Worm (Caenorhabditis elegans) whole organism, L4 larva: ENCODE data around the gene C27B7.7.

Experiments
- D1046.2 ChIP-seq: fragments of 200-800 bp; sonication (Bioruptor generic); IDR thresholded peaks from 2 replicates; pipeline ENCODE4 v1.3.6; 2022; ENCODE audit warnings: missing genetic modification characterization, missing compliant biosample characterization
- F26F4.8 ChIP-seq: fragments of 200-800 bp; sonication (Bioruptor generic); conservative IDR thresholded peaks from 2 replicates; pipeline ENCODE4 v1.3.6; 2022; ENCODE audit warnings: missing genetic modification characterization, missing compliant biosample characterization
- F44E2.7 ChIP-seq: fragments of 200-800 bp; sonication (Bioruptor generic); IDR thresholded peaks from 2 replicates; pipeline ENCODE4 v2.1.2; 2022; ENCODE audit warnings: missing genetic modification characterization, missing compliant biosample characterization
- T20F7.1 ChIP-seq: fragments of 200-800 bp; sonication (Bioruptor generic); optimal IDR thresholded peaks from 2 replicates; lab custom pipeline; 2018; ENCODE audit warnings: mild to moderate bottlenecking, missing genetic modification characterization, missing compliant biosample characterization
- T26A8.4 ChIP-seq: fragments of 200-800 bp; sonication (Bioruptor generic); IDR thresholded peaks from 2 replicates; pipeline ENCODE4 v1.3.6; 2022; ENCODE audit warnings: missing genetic modification characterization, missing compliant biosample characterization
- Y105C5A.15 ChIP-seq: fragments of 200-800 bp; sonication (Bioruptor generic); IDR thresholded peaks from 2 replicates; pipeline ENCODE4 v1.3.6; 2022; ENCODE audit warnings: missing genetic modification characterization, missing compliant biosample characterization
- Y48G9A.11 ChIP-seq: fragments of 200-800 bp; sonication (Bioruptor generic); IDR thresholded peaks from 2 replicates; pipeline ENCODE4 v1.3.6; 2022; ENCODE audit warnings: missing genetic modification reagents, missing genetic modification characterization, missing compliant biosample characterization
- Y75B8A.6 ChIP-seq: fragments of 200-800 bp; sonication (Bioruptor generic); IDR thresholded peaks from 2 replicates; pipeline ENCODE4 v1.3.6; 2022; ENCODE audit warnings: missing genetic modification reagents, missing genetic modification characterization, missing compliant biosample characterization
- ZK337.2 ChIP-seq: fragments of 200-800 bp; sonication (Bioruptor generic); IDR thresholded peaks from 2 replicates; pipeline ENCODE4 v1.3.6; 2022; ENCODE audit warnings: missing genetic modification reagents, missing genetic modification characterization, missing compliant biosample characterization
- ZK546.5 ChIP-seq, 2 experiments: sonication (generic microtip); optimal IDR thresholded peaks; 2 replicates each; lab custom pipeline; 2017; ENCODE audit warnings: missing biosample characterization in 2 of 2, missing genetic modification characterization in 2 of 2
- aha-1 ChIP-seq: fragments of 150-350 bp; peaks from one replicate; lab custom pipeline; 2014; ENCODE audit warnings: missing biosample characterization, missing genetic modification characterization
- ceh-20 ChIP-seq: fragments of 200-800 bp; sonication (Bioruptor generic); IDR thresholded peaks from 2 replicates; pipeline ENCODE4 v1.3.6; 2022; ENCODE audit warnings: missing genetic modification reagents, missing genetic modification characterization, missing compliant biosample characterization
- ceh-62 ChIP-seq: sonication (generic microtip); optimal IDR thresholded peaks from 2 replicates; lab custom pipeline; 2017; ENCODE audit warnings: missing biosample characterization, missing genetic modification characterization
- ceh-82 ChIP-seq: sonication (generic microtip); optimal IDR thresholded peaks from 2 replicates; lab custom pipeline; 2017; ENCODE audit warnings: missing biosample characterization, missing genetic modification characterization
- ces-1 ChIP-seq: fragments of 150-350 bp; sonication (generic microtip); optimal IDR thresholded peaks from 4 replicates; lab custom pipeline; 2014; ENCODE audit warnings: missing biosample characterization, missing genetic modification reagents, missing genetic modification characterization
- daf-16 ChIP-seq, 3 experiments: sonication (generic microtip); optimal IDR thresholded peaks; 2 replicates each; lab custom pipeline; 2016 to 2017; ENCODE audit warnings: missing genetic modification characterization in 3 of 3, missing genetic modification reagents in 3 of 3, mild to moderate bottlenecking in 2 of 3, missing compliant biosample characterization in 2 of 3, missing biosample characterization in 1 of 3, moderate library complexity in 1 of 3
- daf-8 ChIP-seq: fragments of 200-800 bp; sonication (Bioruptor generic); IDR thresholded peaks from 2 replicates; pipeline ENCODE4 v1.3.6; 2022; ENCODE audit warnings: missing genetic modification characterization, missing compliant biosample characterization
- dmd-9 ChIP-seq: fragments of 200-800 bp; sonication (Bioruptor generic); IDR thresholded peaks from 2 replicates; pipeline ENCODE4 v1.3.6; 2022; ENCODE audit warnings: missing genetic modification reagents, missing genetic modification characterization, missing compliant biosample characterization
- duxl-1 ChIP-seq: sonication (generic microtip); optimal IDR thresholded peaks from 2 replicates; lab custom pipeline; 2016; ENCODE audit warnings: mild to moderate bottlenecking, missing genetic modification characterization, moderate library complexity, missing compliant biosample characterization; ENCODE audit not compliant: poor library complexity
- dve-1 ChIP-seq: sonication (generic microtip); optimal IDR thresholded peaks from 2 replicates; lab custom pipeline; 2017; ENCODE audit warnings: antibody characterized with exemption, mild to moderate bottlenecking, missing genetic modification characterization, missing compliant biosample characterization; ENCODE audit not compliant: insufficient read depth
- hif-1 ChIP-seq, 2 experiments: sonication (generic microtip); optimal IDR thresholded peaks; 2 replicates each; lab custom pipeline; 2016 to 2017; ENCODE audit warnings: missing compliant biosample characterization in 2 of 2, missing genetic modification characterization in 2 of 2, missing genetic modification reagents in 2 of 2, missing genotype in 2 of 2, mild to moderate bottlenecking in 1 of 2
- hlh-11 ChIP-seq: fragments of 200-800 bp; sonication (Bioruptor generic); optimal IDR thresholded peaks from 2 replicates; lab custom pipeline; 2018; ENCODE audit warnings: mild to moderate bottlenecking, missing genetic modification characterization, missing compliant biosample characterization
- hlh-30 ChIP-seq: sonication (generic microtip); optimal IDR thresholded peaks from 2 replicates; lab custom pipeline; 2017; ENCODE audit warnings: antibody characterized with exemption, mild to moderate bottlenecking, missing genetic modification characterization, missing compliant biosample characterization; ENCODE audit not compliant: insufficient read depth
- lin-13 ChIP-seq: fragments of 150-350 bp; optimal IDR thresholded peaks from 2 replicates; lab custom pipeline; 2014; ENCODE audit warnings: missing biosample characterization, missing genetic modification reagents, missing genetic modification characterization
- lin-29 ChIP-seq: fragments of 200-800 bp; sonication (Bioruptor generic); IDR thresholded peaks from 2 replicates; pipeline ENCODE4 v1.3.6; 2022; ENCODE audit warnings: missing genetic modification reagents, missing genetic modification characterization, missing compliant biosample characterization
- lir-3 ChIP-seq: sonication (generic microtip); optimal IDR thresholded peaks from 2 replicates; lab custom pipeline; 2016; ENCODE audit warnings: mild to moderate bottlenecking, missing genetic modification characterization, missing compliant biosample characterization
- lsy-2 ChIP-seq, 2 experiments: fragments of 150-350 bp in 1 of 2; sonication (generic microtip) in 1 of 2; optimal IDR thresholded peaks; 2 replicates each; lab custom pipeline; 2014 to 2017; ENCODE audit warnings: missing biosample characterization in 2 of 2, missing genetic modification characterization in 2 of 2
- madf-9 ChIP-seq: fragments of 200-800 bp; sonication (Bioruptor generic); conservative IDR thresholded peaks from 2 replicates; pipeline ENCODE4 v1.3.6; 2022; ENCODE audit warnings: missing genetic modification reagents, missing genetic modification characterization, missing compliant biosample characterization
- mes-2 ChIP-seq: sonication (generic microtip); optimal IDR thresholded peaks from 2 replicates; lab custom pipeline; 2016; ENCODE audit warnings: missing genotype, mild to moderate bottlenecking, missing genetic modification characterization, missing compliant biosample characterization; ENCODE audit not compliant: poor library complexity, severe bottlenecking
- mxl-2 ChIP-seq: fragments of 200-800 bp; sonication (Bioruptor generic); conservative IDR thresholded peaks from 2 replicates; pipeline ENCODE4 v1.3.6; 2022; ENCODE audit warnings: missing genetic modification reagents, missing genetic modification characterization, missing compliant biosample characterization
- mxl-3 ChIP-seq: fragments of 200-800 bp; sonication (Bioruptor generic); optimal IDR thresholded peaks from 2 replicates; lab custom pipeline; 2018; ENCODE audit warnings: mild to moderate bottlenecking, missing genetic modification characterization, missing compliant biosample characterization
- nhr-41 ChIP-seq: fragments of 200-800 bp; sonication (Bioruptor generic); IDR thresholded peaks from 2 replicates; pipeline ENCODE4 v1.3.6; 2022; ENCODE audit warnings: missing genetic modification reagents, missing genetic modification characterization, missing compliant biosample characterization
- nhr-48 ChIP-seq: sonication (generic microtip); optimal IDR thresholded peaks from 2 replicates; lab custom pipeline; 2016; ENCODE audit warnings: mild to moderate bottlenecking, missing genetic modification characterization, missing compliant biosample characterization
- nhr-77 ChIP-seq: fragments of 150-350 bp; optimal IDR thresholded peaks from 2 replicates; lab custom pipeline; 2014; ENCODE audit warnings: missing biosample characterization, missing genetic modification characterization
- php-3 ChIP-seq: fragments of 200-800 bp; sonication (Bioruptor generic); IDR thresholded peaks from 2 replicates; pipeline ENCODE4 v1.3.6; 2022; ENCODE audit warnings: missing genetic modification reagents, missing genetic modification characterization, missing compliant biosample characterization
- rbr-2 ChIP-seq: sonication (generic microtip); optimal IDR thresholded peaks from 2 replicates; lab custom pipeline; 2016; ENCODE audit warnings: missing genotype, missing genetic modification characterization, missing compliant biosample characterization
- sdz-12 ChIP-seq: fragments of 200-800 bp; sonication (Bioruptor generic); optimal IDR thresholded peaks from 2 replicates; lab custom pipeline; 2018; ENCODE audit warnings: mild to moderate bottlenecking, missing genetic modification characterization, missing compliant biosample characterization
- snpc-1.2 ChIP-seq: fragments of 200-800 bp; sonication (Bioruptor generic); IDR thresholded peaks from 2 replicates; pipeline ENCODE4 v1.3.6; 2022; ENCODE audit warnings: missing genetic modification reagents, missing genetic modification characterization, missing compliant biosample characterization
- tra-1 ChIP-seq: fragments of 200-800 bp; sonication (Bioruptor generic); IDR thresholded peaks from 2 replicates; pipeline ENCODE4 v1.3.6; 2022; ENCODE audit warnings: missing genetic modification reagents, missing genetic modification characterization, missing compliant biosample characterization
- unc-39 ChIP-seq: sonication (generic microtip); optimal IDR thresholded peaks from 2 replicates; lab custom pipeline; 2017; ENCODE audit warnings: missing biosample characterization, missing genetic modification characterization
- vab-7 ChIP-seq: fragments of 200-800 bp; sonication (Bioruptor generic); IDR thresholded peaks from 2 replicates; pipeline ENCODE4 v1.3.6; 2022; ENCODE audit warnings: missing genetic modification reagents, missing genetic modification characterization, missing compliant biosample characterization
- zfp-2 ChIP-seq: sonication (generic microtip); optimal IDR thresholded peaks from 2 replicates; lab custom pipeline; 2016; ENCODE audit warnings: mild to moderate bottlenecking, missing genetic modification characterization, missing compliant biosample characterization
- zip-2 ChIP-seq: fragments of 150-350 bp; optimal IDR thresholded peaks from 2 replicates; lab custom pipeline; 2014; ENCODE audit warnings: missing biosample characterization, missing genetic modification characterization
- ztf-11 ChIP-seq: fragments of 150-350 bp; optimal IDR thresholded peaks from 2 replicates; lab custom pipeline; 2014; ENCODE audit warnings: missing biosample characterization, missing genetic modification characterization

Gene C27B7.7

DNA sequence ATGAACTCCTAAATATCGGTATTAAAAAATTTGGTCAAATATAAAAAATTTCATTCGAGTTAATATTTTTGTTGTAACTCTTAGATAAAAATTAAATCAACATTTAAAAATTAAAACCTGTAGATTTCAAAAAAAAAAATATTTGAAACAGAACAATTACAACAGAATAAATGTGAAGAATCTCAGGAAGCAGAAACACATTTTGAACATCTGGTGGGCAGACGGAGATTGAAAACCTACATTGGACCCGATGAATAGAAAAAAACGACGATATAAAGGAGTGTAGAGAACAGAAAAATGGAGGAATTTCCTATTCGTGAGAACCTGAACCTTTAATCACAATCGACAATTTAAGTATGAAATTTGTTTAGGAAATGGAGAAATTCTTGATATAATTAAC, 17.3 kb downstream of the C27B7.7 start (continued):
- TF ChIP-seq rbr-2 (no peak), tra-1 (no peak), daf-16 (GFP tag; optimal IDR thresholded peaks at IDR 0.05; lab: Kevin White, UChicago) (no peak), daf-16 (tag; optimal IDR thresholded peaks at IDR 0.05; lab: Kevin White, UChicago) (no peak)
- TF ChIP-seq, all 104 proteins: peak for 0

DNA sequence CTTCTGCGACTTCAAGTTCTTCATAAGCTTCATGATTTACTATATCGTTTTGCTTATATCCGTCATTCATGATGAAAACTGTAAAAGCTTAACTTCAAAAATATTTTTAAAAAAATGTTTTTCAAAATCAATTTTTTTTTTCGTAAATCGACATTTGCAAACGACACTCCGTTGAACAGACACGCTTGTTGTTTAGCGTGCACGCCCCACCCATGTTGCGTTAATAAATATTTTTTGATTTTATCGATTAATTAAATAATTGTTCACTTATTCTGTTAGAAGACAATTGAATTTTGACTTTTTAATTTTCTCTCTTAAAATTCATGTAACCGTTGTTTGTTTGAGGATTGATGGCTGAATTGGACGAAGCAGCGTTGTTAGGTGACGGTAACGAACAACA, 19.1 kb downstream of the C27B7.7 start, which contains the start of the genes D1046.2 and cfim-2:
Gene D1046.2, minus strand, starts transcription at position 78 of the 400 bp plus-strand sequence.
Gene cfim-2, plus strand, starts transcription at position 335 of the 400 bp plus-strand sequence.
- peak; percentile 26 for TF ChIP-seq hlh-30 (tag; lab: Kevin White, UChicago)
- no peak for TF ChIP-seq D1046.2 (GFP tag; lab: Robert Waterston, UW)
- TF ChIP-seq lsy-2 (tag; optimal IDR thresholded peaks at IDR 0.05; lab: Kevin White, UChicago) = peak in 1 of 2 experiments; percentile 57
- peak; percentile 97 for TF ChIP-seq T20F7.1 (GFP tag; lab: Kevin White, UChicago)
- no peak for TF ChIP-seq ZK546.5 (tag; optimal IDR thresholded peaks at IDR 0.05; lab: Kevin White, UChicago)
- no peak for TF ChIP-seq nhr-41 (GFP tag; lab: Robert Waterston, UW)
- TF ChIP-seq hlh-11 (tag; lab: Kevin White, UChicago) = no peak
- TF ChIP-seq dve-1 (tag; lab: Kevin White, UChicago) = peak; percentile 12
- TF ChIP-seq mes-2 (tag; lab: Kevin White, UChicago) = peak; percentile 38

ce11 chrIV:8926511-8926910, 19.7 kb downstream of the C27B7.7 start:
- peak; percentile 90 for TF ChIP-seq aha-1
- no peak for TF ChIP-seq snpc-1.2 (GFP tag; lab: Robert Waterston, UW)
- TF ChIP-seq tra-1 = no peak
- no peak for TF ChIP-seq nhr-77 (tag; lab: Kevin White, UChicago)
- TF ChIP-seq Y75B8A.6 (GFP tag; lab: Robert Waterston, UW) = no peak
- TF ChIP-seq D1046.2 (GFP tag; lab: Robert Waterston, UW) = 0 out of 2 replicates have a peak, but pooled peaks have one; percentile 55
- no peak for TF ChIP-seq ceh-20
- TF ChIP-seq ceh-62 (tag; lab: Kevin White, UChicago) = no peak
- no peak for TF ChIP-seq lir-3 (tag; lab: Kevin White, UChicago)

DNA sequence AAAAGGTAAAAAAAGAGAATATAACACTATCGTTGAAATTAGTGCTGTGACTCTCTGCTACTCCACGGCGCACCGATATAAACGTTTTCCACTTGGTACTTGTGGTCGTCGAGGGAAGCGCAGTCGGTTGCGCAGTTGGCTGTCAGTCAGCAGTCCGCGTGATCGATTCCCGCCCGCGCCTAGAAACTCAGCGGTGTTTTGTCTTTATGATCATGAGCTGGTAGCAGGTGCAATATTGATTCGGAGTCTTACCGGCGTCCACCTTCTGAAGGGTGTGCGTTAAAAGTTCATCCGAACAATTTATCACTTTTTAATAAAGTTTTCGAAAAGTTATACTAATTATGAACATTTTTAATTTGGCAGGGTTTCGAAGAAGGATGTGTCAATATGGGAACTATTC, 20.2 kb downstream of the C27B7.7 start:
- TF ChIP-seq zfp-2 (tag; lab: Kevin White, UChicago) = peak; percentile 64
- TF ChIP-seq madf-9 (GFP tag; lab: Robert Waterston, UW) = peak; percentile 92
- TF ChIP-seq php-3 (GFP tag; lab: Robert Waterston, UW) = peak; percentile 88
- 0 out of 2 replicates have a peak, but pooled peaks have one; percentile 41 for TF ChIP-seq Y105C5A.15 (GFP tag; lab: Robert Waterston, UW)
- peak; percentile 37 for TF ChIP-seq zip-2 (tag; lab: Kevin White, UChicago)
- peak; percentile 96 for TF ChIP-seq F26F4.8 (GFP tag; lab: Robert Waterston, UW)
- peak; percentile 91 for TF ChIP-seq T26A8.4 (GFP tag; lab: Robert Waterston, UW)
- no peak for TF ChIP-seq ceh-82 (tag; lab: Kevin White, UChicago)
- TF ChIP-seq snpc-1.2 (GFP tag; lab: Robert Waterston, UW) = peak; percentile 88
- peak; percentile 91; the same call in 1 of the 2 replicates for TF ChIP-seq vab-7
- peak; percentile 74 for TF ChIP-seq lin-13 (GFP tag; lab: Kevin White, UChicago)
- peak; percentile 66 for TF ChIP-seq dmd-9 (GFP tag; lab: Robert Waterston, UW)
- TF ChIP-seq nhr-48 (tag; lab: Kevin White, UChicago) = peak; percentile 77
- TF ChIP-seq F44E2.7 = peak; percentile 95
- peak; percentile 89; the same call in 1 of the 2 replicates for TF ChIP-seq daf-8 (GFP tag; lab: Robert Waterston, UW)
- TF ChIP-seq daf-16 (GFP tag; optimal IDR thresholded peaks at IDR 0.05; lab: Kevin White, UChicago) = peak; percentile 85 to 93
- peak; percentile 75 for TF ChIP-seq daf-16 (tag; optimal IDR thresholded peaks at IDR 0.05; lab: Kevin White, UChicago)
- TF ChIP-seq mxl-2 (GFP tag; lab: Robert Waterston, UW) = peak; percentile 72
- TF ChIP-seq ZK337.2 (GFP tag; lab: Robert Waterston, UW) = peak; percentile 80
- peak; percentile 73; the same call in 1 of the 2 replicates for TF ChIP-seq lin-29 (GFP tag; lab: Robert Waterston, UW)
- TF ChIP-seq sdz-12 (GFP tag; lab: Kevin White, UChicago) = peak; percentile 88
- no peak for TF ChIP-seq ces-1 (GFP tag; lab: Kevin White, UChicago)
- TF ChIP-seq duxl-1 = peak; percentile 82
- TF ChIP-seq unc-39 (tag; lab: Kevin White, UChicago) = no peak
- TF ChIP-seq Y48G9A.11 = peak; percentile 84
- no peak for TF ChIP-seq ztf-11 (tag; lab: Kevin White, UChicago)
- peak; percentile 88 for TF ChIP-seq mxl-3 (GFP tag; lab: Kevin White, UChicago)
- peak; percentile 45 to 61 for TF ChIP-seq hif-1 (tag; optimal IDR thresholded peaks at IDR 0.05; lab: Kevin White, UChicago)
